Fruit fly (Drosophila melanogaster) whole organism, embryonic: ENCODE results near the gene CG31515.
A peak's percentile ranks its signal among the peaks of the same experiment; 100 is the strongest.

Experiments used
- Adf1 ChIP-seq: fragments of 200-800 bp; sonication (Bioruptor generic); IDR thresholded peaks from 2 replicates; pipeline ENCODE4 v1.3.6; 2022; ENCODE audit warnings: missing biosample characterization, missing genetic modification characterization
- Atf-2 ChIP-seq: fragments of 200-800 bp; sonication (Bioruptor generic); optimal IDR thresholded peaks from 2 replicates; lab custom pipeline; 2016; ENCODE audit warnings: missing biosample characterization, missing genetic modification characterization
- Atf3 ChIP-seq: fragments of 200-800 bp; sonication (Bioruptor generic); optimal IDR thresholded peaks from 3 replicates; lab custom pipeline; 2016; ENCODE audit warnings: missing biosample characterization, missing genetic modification characterization
- C15 ChIP-seq: fragments of 200-800 bp; sonication (Bioruptor generic); IDR thresholded peaks from 3 replicates; pipeline ENCODE4 v1.3.6; 2022; ENCODE audit warnings: missing biosample characterization, missing genetic modification characterization
- CG1024 ChIP-seq: fragments of 200-800 bp; sonication (Bioruptor generic); IDR thresholded peaks from 2 replicates; pipeline ENCODE4 v1.3.6; 2022; ENCODE audit warnings: missing biosample characterization, missing genetic modification characterization
- CG10431 ChIP-seq: fragments of 200-800 bp; sonication (Bioruptor generic); optimal IDR thresholded peaks from 3 replicates; lab custom pipeline; 2018; ENCODE audit warnings: missing biosample characterization, mild to moderate bottlenecking, missing genetic modification characterization
- CG11085 ChIP-seq: fragments of 200-800 bp; sonication (Bioruptor generic); IDR thresholded peaks from 2 replicates; pipeline ENCODE4 v1.3.6; 2022; ENCODE audit warnings: missing biosample characterization, missing genetic modification characterization
- CG11093 ChIP-seq: fragments of 200-800 bp; sonication (Bioruptor generic); IDR thresholded peaks from 3 replicates; pipeline ENCODE4 v1.3.6; 2022; ENCODE audit warnings: missing biosample characterization, missing genetic modification characterization
- CG14050 ChIP-seq: fragments of 200-800 bp; sonication (Bioruptor generic); IDR thresholded peaks from 3 replicates; pipeline ENCODE4 v1.3.6; 2022; ENCODE audit warnings: missing biosample characterization, missing genetic modification characterization
- CG14710 ChIP-seq: fragments of 200-800 bp; sonication (Bioruptor generic); optimal IDR thresholded peaks from 3 replicates; lab custom pipeline; 2019; ENCODE audit warnings: missing biosample characterization, mild to moderate bottlenecking, missing genetic modification characterization, moderate library complexity
- CG15269 ChIP-seq: fragments of 200-800 bp; sonication (Bioruptor generic); optimal IDR thresholded peaks from 2 replicates; lab custom pipeline; 2018; ENCODE audit warnings: missing biosample characterization, mild to moderate bottlenecking, missing genetic modification characterization, moderate library complexity
- CG15601 ChIP-seq: fragments of 200-800 bp; sonication (Bioruptor generic); optimal IDR thresholded peaks from 3 replicates; lab custom pipeline; 2019; ENCODE audit warnings: missing biosample characterization, mild to moderate bottlenecking, missing genetic modification characterization, moderate library complexity
- CG17612 ChIP-seq: fragments of 200-800 bp; sonication (Bioruptor generic); IDR thresholded peaks from 2 replicates; pipeline ENCODE4 v1.3.6; 2022; ENCODE audit warnings: missing biosample characterization, missing genetic modification characterization
- CG2116 ChIP-seq: fragments of 200-800 bp; sonication (Bioruptor generic); optimal IDR thresholded peaks from 3 replicates; lab custom pipeline; 2018; ENCODE audit warnings: missing biosample characterization, mild to moderate bottlenecking, missing genetic modification characterization
- CG3847 ChIP-seq: fragments of 200-800 bp; sonication (Bioruptor generic); IDR thresholded peaks from 2 replicates; pipeline ENCODE4 v1.3.6; 2022; ENCODE audit warnings: missing biosample characterization, missing genetic modification characterization
- CG6654 ChIP-seq: fragments of 200-800 bp; sonication (Bioruptor generic); optimal IDR thresholded peaks from 2 replicates; lab custom pipeline; 2017; ENCODE audit warnings: missing biosample characterization, mild to moderate bottlenecking, missing genetic modification characterization
- CG7357 ChIP-seq: fragments of 200-800 bp; sonication (Bioruptor generic); IDR thresholded peaks from 3 replicates; pipeline ENCODE4 v1.3.6; 2022; ENCODE audit warnings: missing biosample characterization, missing genetic modification characterization
- CG7372 ChIP-seq: fragments of 200-800 bp; sonication (Bioruptor generic); IDR thresholded peaks from 2 replicates; pipeline ENCODE4 v1.3.6; 2022; ENCODE audit warnings: missing biosample characterization, missing genetic modification characterization
- CG7556 ChIP-seq: fragments of 200-800 bp; sonication (Bioruptor generic); optimal IDR thresholded peaks from 2 replicates; lab custom pipeline; 2017; ENCODE audit warnings: missing biosample characterization, mild to moderate bottlenecking, missing genetic modification characterization
- CG8089 ChIP-seq: fragments of 200-800 bp; sonication (Bioruptor generic); optimal IDR thresholded peaks from 3 replicates; lab custom pipeline; 2016; ENCODE audit warnings: missing biosample characterization, missing genetic modification characterization
- Dad ChIP-seq: fragments of 200-800 bp; sonication (Bioruptor generic); optimal IDR thresholded peaks from 3 replicates; lab custom pipeline; 2016; ENCODE audit warnings: missing biosample characterization, missing genetic modification characterization
- Dip3 ChIP-seq: fragments of 200-800 bp; sonication (Bioruptor generic); optimal IDR thresholded peaks from 3 replicates; lab custom pipeline; 2016; ENCODE audit warnings: missing biosample characterization, missing genetic modification characterization
- Doc2 ChIP-seq: fragments of 200-800 bp; sonication (Bioruptor generic); IDR thresholded peaks from 2 replicates; pipeline ENCODE4 v1.3.6; 2022; ENCODE audit warnings: missing biosample characterization, missing genetic modification characterization
- E2f1 ChIP-seq: fragments of 200-800 bp; sonication (Bioruptor generic); IDR thresholded peaks from 2 replicates; pipeline ENCODE4 v1.3.6; 2022; ENCODE audit warnings: missing biosample characterization, missing genetic modification characterization
- Elba2 ChIP-seq: fragments of 200-800 bp; sonication (Bioruptor generic); optimal IDR thresholded peaks from 3 replicates; lab custom pipeline; 2016; ENCODE audit warnings: missing biosample characterization, missing genetic modification characterization
- Gug ChIP-seq: fragments of 200-800 bp; sonication (Bioruptor generic); IDR thresholded peaks from 4 replicates; pipeline ENCODE4 v1.3.6; 2022; ENCODE audit warnings: missing biosample characterization, missing genetic modification characterization
- H15 ChIP-seq: fragments of 200-800 bp; sonication (Bioruptor generic); IDR thresholded peaks from 3 replicates; pipeline ENCODE4 v1.3.6; 2022; ENCODE audit warnings: missing biosample characterization, missing genetic modification characterization
- Lim3 ChIP-seq: fragments of 200-800 bp; sonication (Bioruptor generic); IDR thresholded peaks from 2 replicates; pipeline ENCODE4 v1.3.6; 2022; ENCODE audit warnings: missing biosample characterization, missing genetic modification characterization
- Lpt ChIP-seq: fragments of >200 bp; optimal IDR thresholded peaks from 2 replicates; lab custom pipeline; 2018; ENCODE audit warnings: missing biosample characterization, missing genetic modification characterization
- Neu2 ChIP-seq: fragments of 200-800 bp; sonication (Bioruptor generic); optimal IDR thresholded peaks from 3 replicates; lab custom pipeline; 2016; ENCODE audit warnings: missing biosample characterization, missing genetic modification characterization, borderline replicate concordance
- Ssrp ChIP-seq: fragments of 200-800 bp; sonication (Bioruptor generic); optimal IDR thresholded peaks from 2 replicates; lab custom pipeline; 2018; ENCODE audit warnings: missing biosample characterization, mild to moderate bottlenecking, missing genetic modification characterization, moderate library complexity
- ase ChIP-seq: fragments of 200-800 bp; sonication (Bioruptor generic); IDR thresholded peaks from 3 replicates; pipeline ENCODE4 v1.3.6; 2022; ENCODE audit warnings: missing biosample characterization, missing genetic modification characterization
- da ChIP-seq: fragments of 200-800 bp; sonication (Bioruptor generic); optimal IDR thresholded peaks from 2 replicates; lab custom pipeline; 2016; ENCODE audit warnings: missing biosample characterization, missing genetic modification characterization
- danr ChIP-seq: fragments of 200-800 bp; sonication (Bioruptor generic); IDR thresholded peaks from 2 replicates; pipeline ENCODE4 v1.3.6; 2022; ENCODE audit warnings: missing biosample characterization, missing genetic modification characterization
- eve ChIP-seq, 2 experiments: fragments of >200 bp; optimal IDR thresholded peaks; 2 replicates each; lab custom pipeline; 2017; ENCODE audit warnings: missing biosample characterization in 2 of 2, missing genetic modification characterization in 2 of 2
- eyg ChIP-seq: fragments of 200-800 bp; sonication (Bioruptor generic); optimal IDR thresholded peaks from 3 replicates; lab custom pipeline; 2016; ENCODE audit warnings: missing biosample characterization, missing genetic modification characterization
- ftz-f1 ChIP-seq: fragments of 200-800 bp; sonication (Bioruptor generic); optimal IDR thresholded peaks from 2 replicates; lab custom pipeline; 2016; ENCODE audit warnings: missing biosample characterization, missing genetic modification characterization
- gsb-n ChIP-seq: fragments of 200-800 bp; sonication (Bioruptor generic); optimal IDR thresholded peaks from 3 replicates; lab custom pipeline; 2018; ENCODE audit warnings: missing biosample characterization, mild to moderate bottlenecking, missing genetic modification characterization
- nau ChIP-seq: fragments of 200-800 bp; sonication (Bioruptor generic); optimal IDR thresholded peaks from 3 replicates; lab custom pipeline; 2017; ENCODE audit warnings: missing biosample characterization, mild to moderate bottlenecking, missing genetic modification characterization, missing genetic modification reagents
- nerfin-2 ChIP-seq: fragments of 200-800 bp; sonication (Bioruptor generic); IDR thresholded peaks from 2 replicates; pipeline ENCODE4 v1.3.6; 2022; ENCODE audit warnings: missing biosample characterization, missing genetic modification characterization; ENCODE audit not compliant: partially characterized antibody
- otp ChIP-seq: fragments of 200-800 bp; sonication (Bioruptor generic); IDR thresholded peaks from 3 replicates; pipeline ENCODE4, ENCODE4 v1.3.6; 2022; ENCODE audit warnings: missing biosample characterization, missing genetic modification characterization
- pan ChIP-seq, 4 experiments: fragments of >200 bp in 3 of 4; fragments of 200-800 bp in 1 of 4; sonication (Bioruptor generic) in 1 of 4; optimal IDR thresholded peaks in 3 of 4; IDR thresholded peaks in 1 of 4; 2 replicates each; pipeline versions ENCODE4 v1.3.6 to Lab custom; 2017 to 2022; ENCODE audit warnings: missing biosample characterization in 2 of 4, missing genetic modification characterization in 2 of 4, mixed read lengths in 1 of 4
- pho ChIP-seq: fragments of 200-800 bp; sonication (Bioruptor generic); optimal IDR thresholded peaks from 2 replicates; lab custom pipeline; 2016; ENCODE audit warnings: missing biosample characterization, missing genetic modification characterization
- pum ChIP-seq: fragments of 200-800 bp; sonication (Bioruptor generic); optimal IDR thresholded peaks from 2 replicates; lab custom pipeline; 2016; ENCODE audit warnings: missing biosample characterization, missing genetic modification characterization
- rib ChIP-seq: fragments of 200-800 bp; sonication (Bioruptor generic); IDR thresholded peaks from 2 replicates; pipeline ENCODE4 v1.3.6; 2022; ENCODE audit warnings: missing biosample characterization, missing genetic modification characterization
- row ChIP-seq: fragments of 200-800 bp; sonication (Bioruptor generic); IDR thresholded peaks from 3 replicates; pipeline ENCODE4 v1.3.6; 2022; ENCODE audit warnings: missing biosample characterization, missing genetic modification characterization
- sc ChIP-seq, 3 experiments: fragments of >200 bp in 2 of 3; fragments of 200-800 bp in 1 of 3; sonication (Bioruptor generic) in 1 of 3; optimal IDR thresholded peaks; 2 replicates in 2 of 3; 3 replicates in 1 of 3; lab custom pipeline; 2017; ENCODE audit warnings: mild to moderate bottlenecking in 1 of 3, missing biosample characterization in 1 of 3, missing genetic modification characterization in 1 of 3, missing genetic modification reagents in 1 of 3
- sd ChIP-seq: fragments of 200-800 bp; sonication (Bioruptor generic); optimal IDR thresholded peaks from 3 replicates; lab custom pipeline; 2018; ENCODE audit warnings: missing biosample characterization, mild to moderate bottlenecking, missing genetic modification characterization, moderate library complexity
- ssp ChIP-seq: fragments of 200-800 bp; sonication (Bioruptor generic); IDR thresholded peaks from 2 replicates; pipeline ENCODE4 v1.3.6; 2022; ENCODE audit warnings: missing biosample characterization, missing genetic modification characterization
- tll ChIP-seq, 2 experiments: fragments of 200-800 bp in 1 of 2; fragments of >200 bp in 1 of 2; sonication (Bioruptor generic) in 1 of 2; optimal IDR thresholded peaks; 2 replicates each; lab custom pipeline; 2017 to 2019; ENCODE audit warnings: missing biosample characterization in 2 of 2, missing genetic modification characterization in 2 of 2, mild to moderate bottlenecking in 1 of 2, moderate library complexity in 1 of 2
- vnd ChIP-seq: fragments of 200-800 bp; sonication (Bioruptor generic); IDR thresholded peaks from 3 replicates; pipeline ENCODE4 v1.3.6; 2022; ENCODE audit warnings: missing biosample characterization, missing genetic modification characterization; ENCODE audit not compliant: partially characterized antibody
- z ChIP-seq: fragments of 200-800 bp; sonication (Bioruptor generic); IDR thresholded peaks from 3 replicates; pipeline ENCODE4 v1.3.6; 2022; ENCODE audit warnings: missing biosample characterization, missing genetic modification characterization

Gene CG31515

DNA sequence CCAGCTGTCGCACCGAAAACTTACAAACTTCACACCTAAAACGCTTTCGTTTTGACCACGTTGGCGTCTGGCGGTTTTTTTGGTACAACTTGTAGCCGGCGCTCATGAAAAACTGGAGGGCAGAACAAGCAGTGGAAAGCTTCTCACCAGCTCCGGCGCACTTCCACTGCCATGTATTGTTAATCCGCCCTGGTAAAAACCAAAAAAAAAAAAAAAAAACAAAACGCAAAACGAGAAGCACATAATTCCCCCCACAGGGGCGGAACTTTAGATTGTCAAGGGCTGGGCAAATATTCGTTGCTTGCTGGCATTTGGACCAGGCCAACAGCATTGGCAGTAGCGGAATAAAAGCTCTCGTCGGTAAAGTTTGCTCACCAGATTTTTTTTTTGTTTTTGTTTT is 14.4 kb downstream of the CG31515 start (continued):
- TF ChIP-seq Dad (GFP tag; lab: Kevin White, UChicago) (no peak), row (GFP tag; lab: Robert Waterston, UW) (peak; percentile 29; the same call in 1 of the 3 replicates), vnd (GFP tag; lab: Robert Waterston, UW) (no peak), gsb-n (no peak), nau (GFP tag; lab: Kevin White, UChicago) (no peak), CG6654 (GFP tag; lab: Kevin White, UChicago) (no peak), Gug (GFP tag; lab: Robert Waterston, UW) (no peak), z (GFP tag; lab: Robert Waterston, UW) (no peak), Atf3 (no peak), otp (GFP tag; lab: Robert Waterston, UW) (no peak), CG11085 (no peak), Ssrp (tag; lab: Kevin White, UChicago) (no peak), sc (optimal IDR thresholded peaks at IDR 0.05; lab: Kevin White, UChicago) (no peak), sc (GFP tag; optimal IDR thresholded peaks at IDR 0.05; lab: Kevin White, UChicago) (no peak), CG14710 (tag; lab: Kevin White, UChicago) (no peak), CG11093 (GFP tag; lab: Robert Waterston, UW) (no peak), E2f1 (GFP tag; lab: Robert Waterston, UW) (no peak), pho (GFP tag; lab: Kevin White, UChicago) (no peak), CG3847 (no peak), eyg (GFP tag; lab: Kevin White, UChicago) (no peak), CG8089 (GFP tag; lab: Kevin White, UChicago) (no peak), C15 (GFP tag; lab: Robert Waterston, UW) (no peak), nerfin-2 (GFP tag; lab: Robert Waterston, UW) (no peak), Neu2 (GFP tag; lab: Kevin White, UChicago) (no peak), CG14050 (GFP tag; lab: Robert Waterston, UW) (no peak), Lim3 (GFP tag; lab: Robert Waterston, UW) (no peak), CG7372 (GFP tag; lab: Robert Waterston, UW) (no peak), tll (GFP tag; optimal IDR thresholded peaks at IDR 0.05; lab: Kevin White, UChicago) (no peak), CG10431 (GFP tag; lab: Kevin White, UChicago) (peak; percentile 57), CG2116 (GFP tag; lab: Kevin White, UChicago) (no peak), CG15601 (tag; lab: Kevin White, UChicago) (no peak), Lpt (GFP tag; lab: Kevin White, UChicago) (no peak), CG7556 (GFP tag; lab: Kevin White, UChicago) (no peak), danr (GFP tag; lab: Robert Waterston, UW) (no peak), Doc2 (GFP tag; lab: Robert Waterston, UW) (no peak), H15 (no peak), eve (GFP tag; optimal IDR thresholded peaks at IDR 0.05; lab: Kevin White, UChicago) (no peak), CG17612 (GFP tag; lab: Robert Waterston, UW) (no peak), Dip3 (no peak), CG1024 (no peak), pum (GFP tag; lab: Kevin White, UChicago) (no peak), Adf1 (GFP tag; lab: Robert Waterston, UW) (peak; percentile 44), Elba2 (no peak), sd (tag; lab: Kevin White, UChicago) (peak; percentile 82), ftz-f1 (GFP tag; lab: Kevin White, UChicago) (peak; percentile 87), da (GFP tag; lab: Kevin White, UChicago) (no peak), Atf-2 (GFP tag; lab: Kevin White, UChicago) (no peak), rib (GFP tag; lab: Robert Waterston, UW) (0 out of 2 replicates have a peak, but pooled peaks have one; percentile 59), ssp (GFP tag; lab: Robert Waterston, UW) (no peak), CG15269 (no peak), ase (GFP tag; lab: Robert Waterston, UW) (no peak), pan (optimal IDR thresholded peaks at IDR 0.05; lab: Kevin White, UChicago) (no peak), pan (GFP tag; optimal IDR thresholded peaks at IDR 0.05 in 1 of 2, IDR thresholded peaks at IDR 0.05 in 1 of 2) (no peak), CG7357 (GFP tag; lab: Robert Waterston, UW) (no peak)
